Worm (Caenorhabditis elegans) whole organism, L2 larva: Measurements from ENCODE around the gene str-153.

ENCODE experiments used
- F13H6.1 ChIP-seq: sonication (generic microtip); optimal IDR thresholded peaks from 2 replicates; lab custom pipeline; 2016; ENCODE audit warnings: missing genetic modification characterization, missing compliant biosample characterization
- Y55F3AM.14 ChIP-seq: fragments of 200-800 bp; sonication (Bioruptor generic); optimal IDR thresholded peaks from 2 replicates; lab custom pipeline; 2018; ENCODE audit warnings: mild to moderate bottlenecking, missing genetic modification characterization, missing compliant biosample characterization
- ZK546.5 ChIP-seq: sonication (generic microtip); optimal IDR thresholded peaks from 2 replicates; lab custom pipeline; 2017; ENCODE audit warnings: missing biosample characterization, missing genetic modification characterization
- alr-1 ChIP-seq: fragments of 150-350 bp; optimal IDR thresholded peaks from 2 replicates; lab custom pipeline; 2014; ENCODE audit warnings: missing biosample characterization, missing genetic modification characterization
- aly-2 ChIP-seq: fragments of 150-350 bp; optimal IDR thresholded peaks from 2 replicates; lab custom pipeline; 2014; ENCODE audit warnings: missing biosample characterization, missing genetic modification characterization
- blmp-1 ChIP-seq: sonication (generic microtip); optimal IDR thresholded peaks from 2 replicates; lab custom pipeline; 2017; ENCODE audit warnings: missing genetic modification characterization, mild to moderate bottlenecking, missing compliant biosample characterization, antibody characterized with exemption, moderate library complexity; ENCODE audit not compliant: insufficient read depth
- ceh-16 ChIP-seq: fragments of 150-350 bp; optimal IDR thresholded peaks from 2 replicates; lab custom pipeline; 2014; ENCODE audit warnings: missing biosample characterization, missing genetic modification characterization
- ceh-82 ChIP-seq: fragments of 150-350 bp; optimal IDR thresholded peaks from 2 replicates; lab custom pipeline; 2014; ENCODE audit warnings: missing biosample characterization, missing genetic modification characterization
- crh-2 ChIP-seq: sonication (generic microtip); optimal IDR thresholded peaks from 2 replicates; lab custom pipeline; 2017; ENCODE audit warnings: missing biosample characterization, missing genetic modification characterization
- dmd-4 ChIP-seq: sonication (generic microtip); optimal IDR thresholded peaks from 2 replicates; lab custom pipeline; 2017; ENCODE audit warnings: missing biosample characterization, missing genetic modification characterization
- egl-27 ChIP-seq: sonication (generic microtip); optimal IDR thresholded peaks from 3 replicates; lab custom pipeline; 2017; ENCODE audit warnings: missing biosample characterization, missing genetic modification reagents, missing genetic modification characterization
- elt-1 ChIP-seq: fragments of 150-350 bp; optimal IDR thresholded peaks from 2 replicates; lab custom pipeline; 2014; ENCODE audit warnings: missing biosample characterization, missing genetic modification characterization
- elt-3 ChIP-seq: sonication (generic microtip); optimal IDR thresholded peaks from 2 replicates; lab custom pipeline; 2017; ENCODE audit warnings: missing biosample characterization, missing genetic modification characterization
- fos-1 ChIP-seq: fragments of 150-350 bp; optimal IDR thresholded peaks from 2 replicates; lab custom pipeline; 2014; ENCODE audit warnings: missing biosample characterization, missing genetic modification characterization
- lin-13 ChIP-seq: fragments of 150-350 bp; optimal IDR thresholded peaks from 2 replicates; lab custom pipeline; 2014; ENCODE audit warnings: missing biosample characterization, missing genetic modification reagents, missing genetic modification characterization
- lin-39 ChIP-seq: fragments of 150-350 bp; optimal IDR thresholded peaks from 2 replicates; lab custom pipeline; 2014; ENCODE audit warnings: missing biosample characterization, missing genetic modification reagents, missing genetic modification characterization
- lsy-2 ChIP-seq, 2 experiments: fragments of 150-350 bp in 1 of 2; sonication (generic microtip) in 1 of 2; optimal IDR thresholded peaks; 2 replicates each; lab custom pipeline; 2014 to 2017; ENCODE audit warnings: missing biosample characterization in 2 of 2, missing genetic modification characterization in 2 of 2
- mbf-1 ChIP-seq: sonication (generic microtip); optimal IDR thresholded peaks from 2 replicates; lab custom pipeline; 2017; ENCODE audit warnings: missing biosample characterization, missing genetic modification characterization
- mdl-1 ChIP-seq, 2 experiments: fragments of 150-350 bp in 1 of 2; sonication (generic microtip) in 1 of 2; optimal IDR thresholded peaks; 2 replicates each; lab custom pipeline; 2017; ENCODE audit warnings: missing biosample characterization in 2 of 2, missing genetic modification characterization in 2 of 2
- nhr-10 ChIP-seq: sonication (generic microtip); optimal IDR thresholded peaks from 2 replicates; lab custom pipeline; 2017; ENCODE audit warnings: missing biosample characterization, missing genetic modification characterization
- nhr-11 ChIP-seq: fragments of 150-350 bp; optimal IDR thresholded peaks from 2 replicates; lab custom pipeline; 2014; ENCODE audit warnings: missing biosample characterization, missing genetic modification characterization
- nhr-12 ChIP-seq: fragments of 150-350 bp; optimal IDR thresholded peaks from 2 replicates; lab custom pipeline; 2014; ENCODE audit warnings: missing biosample characterization, missing genetic modification characterization
- nhr-129 ChIP-seq: fragments of 150-350 bp; optimal IDR thresholded peaks from 2 replicates; lab custom pipeline; 2014; ENCODE audit warnings: missing biosample characterization, missing genetic modification characterization
- nhr-21 ChIP-seq: fragments of 150-350 bp; optimal IDR thresholded peaks from 2 replicates; lab custom pipeline; 2014; ENCODE audit warnings: missing biosample characterization, missing genetic modification characterization
- nhr-23 ChIP-seq: fragments of 150-350 bp; optimal IDR thresholded peaks from 2 replicates; lab custom pipeline; 2014; ENCODE audit warnings: missing biosample characterization, missing genetic modification reagents, missing genetic modification characterization
- nhr-6 ChIP-seq: fragments of 150-350 bp; optimal IDR thresholded peaks from 2 replicates; lab custom pipeline; 2014; ENCODE audit warnings: missing biosample characterization, missing genetic modification characterization
- nhr-77 ChIP-seq: fragments of 150-350 bp; optimal IDR thresholded peaks from 2 replicates; lab custom pipeline; 2014; ENCODE audit warnings: missing biosample characterization, missing genetic modification characterization
- peb-1 ChIP-seq: fragments of 150-350 bp; optimal IDR thresholded peaks from 2 replicates; lab custom pipeline; 2014; ENCODE audit warnings: missing biosample characterization, missing genetic modification characterization
- skn-1 ChIP-seq: sonication (generic microtip); optimal IDR thresholded peaks from 2 replicates; lab custom pipeline; 2017; ENCODE audit warnings: missing biosample characterization, missing genetic modification characterization
- sma-3 ChIP-seq: sonication (generic microtip); optimal IDR thresholded peaks from 2 replicates; lab custom pipeline; 2016; ENCODE audit warnings: missing genetic modification reagents, missing genetic modification characterization, missing compliant biosample characterization
- sma-9 ChIP-seq, 2 experiments: fragments of 150-350 bp in 1 of 2; sonication (generic microtip) in 1 of 2; optimal IDR thresholded peaks; 2 replicates each; lab custom pipeline; 2014 to 2016; ENCODE audit warnings: missing genetic modification characterization in 2 of 2, mild to moderate bottlenecking in 1 of 2, missing biosample characterization in 1 of 2, missing compliant biosample characterization in 1 of 2, missing genetic modification reagents in 1 of 2, moderate library complexity in 1 of 2
- snpc-4 ChIP-seq: fragments of 150-350 bp; optimal IDR thresholded peaks from 2 replicates; lab custom pipeline; 2014; ENCODE audit warnings: missing biosample characterization, missing genetic modification characterization
- unc-39 ChIP-seq: fragments of 150-350 bp; optimal IDR thresholded peaks from 2 replicates; lab custom pipeline; 2014; ENCODE audit warnings: missing biosample characterization, missing genetic modification characterization
- unc-55 ChIP-seq: fragments of 150-350 bp; sonication (generic microtip); optimal IDR thresholded peaks from 3 replicates; lab custom pipeline; 2014; ENCODE audit warnings: missing biosample characterization, missing genetic modification reagents, missing genetic modification characterization
- unc-62 ChIP-seq: fragments of 150-350 bp; optimal IDR thresholded peaks from 2 replicates; lab custom pipeline; 2014; ENCODE audit warnings: missing biosample characterization, missing genetic modification reagents, missing genetic modification characterization
- ztf-1 ChIP-seq: fragments of 200-800 bp; sonication (Bioruptor generic); conservative IDR thresholded peaks from 2 replicates; pipeline ENCODE4 v1.3.6; 2022; ENCODE audit warnings: missing genetic modification characterization, missing compliant biosample characterization
- ztf-11 ChIP-seq: sonication (generic microtip); optimal IDR thresholded peaks from 2 replicates; lab custom pipeline; 2017; ENCODE audit warnings: missing biosample characterization, missing genetic modification characterization

Gene str-153

ce11 chrIV:4903961-4904360 is 30.2 kb upstream of the str-153 start, which contains the start of gene str-161:
Gene str-161 (minus strand): TSS chrIV:4904061.
- TF ChIP-seq skn-1 (tag; lab: Kevin White, UChicago) (no peak), nhr-77 (no peak)

ce11 chrIV:4905645-4906135 is 28.5 kb upstream of the str-153 start, which contains the start of gene T08B6.4:
Gene T08B6.4 (plus strand): TSS chrIV:4905695.
- TF ChIP-seq snpc-4 (tag; lab: Kevin White, UChicago), result no peak
- no peak for TF ChIP-seq alr-1
- TF ChIP-seq crh-2 (tag; lab: Kevin White, UChicago), result no peak
- TF ChIP-seq nhr-11 (tag; lab: Kevin White, UChicago), result no peak
- TF ChIP-seq Y55F3AM.14 (GFP tag; lab: Kevin White, UChicago), result no peak
- TF ChIP-seq unc-62 (GFP tag; lab: Kevin White, UChicago), result no peak
- TF ChIP-seq aly-2, result no peak
- TF ChIP-seq skn-1 (tag; lab: Kevin White, UChicago), result no peak
- no peak for TF ChIP-seq nhr-23 (tag; lab: Kevin White, UChicago)
- TF ChIP-seq elt-1, result no peak
- no peak for TF ChIP-seq lsy-2 (tag; optimal IDR thresholded peaks at IDR 0.05; lab: Kevin White, UChicago)
- TF ChIP-seq unc-55 (GFP tag; lab: Kevin White, UChicago), result no peak
- TF ChIP-seq lin-13, result no peak
- TF ChIP-seq peb-1 (tag; lab: Kevin White, UChicago), result no peak
- no peak for TF ChIP-seq elt-3 (tag; lab: Kevin White, UChicago)
- TF ChIP-seq ztf-11, result no peak

ce11 chrIV:4909039-4909438 is 25.2 kb upstream of the str-153 start, which contains the start of gene str-159:
Gene str-159 (plus strand): TSS chrIV:4909339.
- no peak for TF ChIP-seq ztf-1 (GFP tag; lab: Robert Waterston, UW)
- TF ChIP-seq blmp-1 (tag; lab: Kevin White, UChicago), result no peak
- TF ChIP-seq peb-1 (tag; lab: Kevin White, UChicago), result no peak
- TF ChIP-seq nhr-21 (tag; lab: Kevin White, UChicago), result no peak
- TF ChIP-seq fos-1 (tag; lab: Kevin White, UChicago), result no peak
- no peak for TF ChIP-seq mdl-1 (tag; optimal IDR thresholded peaks at IDR 0.05; lab: Kevin White, UChicago)
- TF ChIP-seq mbf-1, result no peak
- no peak for TF ChIP-seq nhr-77
- TF ChIP-seq lin-39 (tag; lab: Kevin White, UChicago), result no peak
- TF ChIP-seq unc-62 (GFP tag; lab: Kevin White, UChicago), result no peak
- no peak for TF ChIP-seq nhr-12
- no peak for TF ChIP-seq nhr-11 (tag; lab: Kevin White, UChicago)
- TF ChIP-seq nhr-6, result no peak
- TF ChIP-seq sma-3 (GFP tag; lab: Kevin White, UChicago), result no peak
- no peak for TF ChIP-seq Y55F3AM.14 (GFP tag; lab: Kevin White, UChicago)
- TF ChIP-seq unc-39, result no peak
- no peak for TF ChIP-seq dmd-4 (tag; lab: Kevin White, UChicago)
- TF ChIP-seq lsy-2 (tag; optimal IDR thresholded peaks at IDR 0.05; lab: Kevin White, UChicago), result no peak
- no peak for TF ChIP-seq ceh-82 (tag; lab: Kevin White, UChicago)
- no peak for TF ChIP-seq F13H6.1 (tag; lab: Kevin White, UChicago)
- TF ChIP-seq, all 48 proteins: peak for 0

- TF ChIP-seq dmd-4 (tag; lab: Kevin White, UChicago) (no peak), blmp-1 (tag; lab: Kevin White, UChicago) (no peak), nhr-21 (tag; lab: Kevin White, UChicago) (no peak), nhr-10 (tag; lab: Kevin White, UChicago) (no peak), mbf-1 (no peak), lin-39 (tag; lab: Kevin White, UChicago) (no peak), nhr-77 (no peak), unc-62 (GFP tag; lab: Kevin White, UChicago) (no peak), crh-2 (tag; lab: Kevin White, UChicago) (no peak), ztf-11 (no peak), nhr-11 (tag; lab: Kevin White, UChicago) (no peak), egl-27 (tag; lab: Kevin White, UChicago) (no peak), nhr-129 (tag; lab: Kevin White, UChicago) (no peak), sma-3 (GFP tag; lab: Kevin White, UChicago) (no peak), ceh-82 (tag; lab: Kevin White, UChicago) (no peak), ceh-16 (tag; lab: Kevin White, UChicago) (no peak), peb-1 (tag; lab: Kevin White, UChicago) (no peak), sma-9 (GFP tag; optimal IDR thresholded peaks at IDR 0.05; lab: Kevin White, UChicago) (no peak), sma-9 (tag; optimal IDR thresholded peaks at IDR 0.05; lab: Kevin White, UChicago) (no peak), ZK546.5 (no peak), nhr-6 (no peak)
Observed at ce11 chrIV:4913090-4913489, 21.1 kb upstream of the str-153 start, which contains the start of gene str-156. Gene str-156 (plus strand): TSS chrIV:4913390.
